Fruit fly (Drosophila melanogaster): ENCODE measurements around the gene CG42655.

The CG42655 gene

DNA sequence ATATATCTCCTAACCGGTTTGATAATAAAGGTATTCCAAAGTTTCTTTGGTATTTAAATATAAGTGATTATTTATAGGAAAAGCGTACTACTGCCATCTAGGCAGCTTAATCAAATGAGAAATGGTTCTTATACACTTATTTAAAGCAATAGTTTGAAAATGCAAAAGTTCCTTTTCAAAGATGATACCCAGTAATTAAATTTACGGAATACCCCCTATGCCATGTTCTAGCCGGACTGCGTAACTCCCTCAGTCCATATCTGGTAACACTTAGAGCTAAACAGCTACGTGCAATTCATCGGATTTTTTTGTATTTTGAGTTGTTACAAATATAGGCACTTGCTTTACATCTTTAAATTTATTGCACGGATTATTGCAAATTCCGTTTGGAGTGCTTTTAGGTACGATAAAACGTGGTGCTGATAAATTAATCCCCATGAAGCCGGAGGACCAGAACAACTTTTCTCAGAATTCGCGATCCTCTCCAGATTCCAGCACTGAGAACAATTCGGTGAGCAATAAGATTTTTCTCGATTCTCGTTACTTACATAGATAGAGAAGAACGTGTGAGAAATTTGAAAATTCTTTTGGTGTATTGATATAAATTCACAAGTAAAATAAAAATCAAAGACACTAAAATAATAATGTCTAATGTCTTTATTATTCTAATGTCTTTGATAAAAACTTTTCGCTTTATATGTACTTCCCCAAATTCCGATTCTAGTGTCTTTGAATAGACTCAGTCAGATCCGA is 49.1 kb upstream of the CG42655 start, which contains the start of gene CG7668 (continued):
- peak; percentile 50 to 92 for TF ChIP-seq bsh (GFP tag; optimal IDR thresholded peaks at IDR 0.05)
- no peak; the same call in 1 of the 2 replicates for TF ChIP-seq Poxn (GFP tag; IDR thresholded peaks at IDR 0.05)
- TF ChIP-seq CG13424 (tag; optimal IDR thresholded peaks at IDR 0.05): peak; percentile 93
- peak; percentile 87 for TF ChIP-seq CG18476 (GFP tag; optimal IDR thresholded peaks at IDR 0.05)
- TF ChIP-seq oc (tag; optimal IDR thresholded peaks at IDR 0.05): peak; percentile 92
- peak; percentile 87 for TF ChIP-seq CG12219 (GFP tag; optimal IDR thresholded peaks at IDR 0.05)
- TF ChIP-seq CG1024 (GFP tag; IDR thresholded peaks at IDR 0.05): peak; percentile 87
- peak; percentile 94 for TF ChIP-seq CG2678 (tag; optimal IDR thresholded peaks at IDR 0.05)
- TF ChIP-seq Awh (GFP tag; IDR thresholded peaks at IDR 0.05): no peak
- peak; percentile 74 for TF ChIP-seq p53 (GFP tag; optimal IDR thresholded peaks at IDR 0.05)
- no peak for TF ChIP-seq tna (GFP tag; IDR thresholded peaks at IDR 0.05; ENCODE audit: partially characterized antibody)
- TF ChIP-seq CG13296 (GFP tag; optimal IDR thresholded peaks at IDR 0.05): peak; percentile 92
- TF ChIP-seq CG4707 (GFP tag; optimal IDR thresholded peaks at IDR 0.05): peak; percentile 77
- peak; percentile 89 for TF ChIP-seq H2.0 (GFP tag; IDR thresholded peaks at IDR 0.05)
- TF ChIP-seq Six4 (GFP tag; optimal IDR thresholded peaks at IDR 0.05): peak; percentile 85
- no peak for TF ChIP-seq ham (GFP tag; IDR thresholded peaks at IDR 0.05)
- TF ChIP-seq insv (GFP tag; optimal IDR thresholded peaks at IDR 0.05): peak in 1 of 2 experiments; percentile 64
- TF ChIP-seq NK7.1 (GFP tag; optimal IDR thresholded peaks at IDR 0.05): peak; percentile 74
- peak; percentile 78 for TF ChIP-seq Mad (GFP tag; optimal IDR thresholded peaks at IDR 0.05)
- peak; percentile 70 for TF ChIP-seq Hand (GFP tag; optimal IDR thresholded peaks at IDR 0.05)
- peak; percentile 92 for TF ChIP-seq lab (GFP tag; optimal IDR thresholded peaks at IDR 0.05)
- peak; percentile 92 for TF ChIP-seq CG14710 (tag; optimal IDR thresholded peaks at IDR 0.05)
- TF ChIP-seq CG11085 (GFP tag; IDR thresholded peaks at IDR 0.05): peak; percentile 86
- peak; percentile 93 for TF ChIP-seq Xrp1 (GFP tag; IDR thresholded peaks at IDR 0.05)
- TF ChIP-seq CG30020 (tag; optimal IDR thresholded peaks at IDR 0.05): peak; percentile 87
- peak; percentile 87 for TF ChIP-seq B-H2 (GFP tag; optimal IDR thresholded peaks at IDR 0.05)
- TF ChIP-seq CG43689 (GFP tag; IDR thresholded peaks at IDR 0.05): no peak
- TF ChIP-seq HmgZ (tag; optimal IDR thresholded peaks at IDR 0.05): peak; percentile 92
- TF ChIP-seq dysf (GFP tag; IDR thresholded peaks at IDR 0.05): no peak; the same call in 2 of the 3 replicates
- peak; percentile 82 for TF ChIP-seq CG5953 (GFP tag; IDR thresholded peaks at IDR 0.05)
- peak; percentile 83 for TF ChIP-seq Blimp-1 (GFP tag; optimal IDR thresholded peaks at IDR 0.05)
- TF ChIP-seq CG1529 (GFP tag; optimal IDR thresholded peaks at IDR 0.05): peak; percentile 85
- peak; percentile 61 for TF ChIP-seq Adf1 (GFP tag; IDR thresholded peaks at IDR 0.05)
- TF ChIP-seq ssp (GFP tag; IDR thresholded peaks at IDR 0.05): no peak; the same call in none of the 2 replicates
- TF ChIP-seq Rfx (GFP tag; IDR thresholded peaks at IDR 0.05): no peak; the same call in 1 of the 2 replicates
- TF ChIP-seq Hey (tag; optimal IDR thresholded peaks at IDR 0.05): no peak
- peak; percentile 90 for TF ChIP-seq Fer1 (GFP tag; optimal IDR thresholded peaks at IDR 0.05)
- no peak; the same call in 1 of the 2 replicates for TF ChIP-seq chm (GFP tag; IDR thresholded peaks at IDR 0.05)
- TF ChIP-seq ac (GFP tag; optimal IDR thresholded peaks at IDR 0.05): peak; percentile 57
- TF ChIP-seq Ada2b (GFP tag; IDR thresholded peaks at IDR 0.05): peak; percentile 93
- peak; percentile 87 for TF ChIP-seq E2f1 (GFP tag; IDR thresholded peaks at IDR 0.05)
- TF ChIP-seq CG3065 (GFP tag; optimal IDR thresholded peaks at IDR 0.05): peak; percentile 59
- TF ChIP-seq slou (GFP tag; optimal IDR thresholded peaks at IDR 0.05): peak; percentile 69
- peak; percentile 90 for TF ChIP-seq nmo (GFP tag; optimal IDR thresholded peaks at IDR 0.05)
- peak; percentile 79 for TF ChIP-seq CG8089 (GFP tag; optimal IDR thresholded peaks at IDR 0.05)
- TF ChIP-seq CG2120 (GFP tag; optimal IDR thresholded peaks at IDR 0.05): peak; percentile 93
- peak; percentile 87 for TF ChIP-seq pum (GFP tag; optimal IDR thresholded peaks at IDR 0.05)
- no peak for TF ChIP-seq Dip2 (GFP tag; IDR thresholded peaks at IDR 0.05)
- peak in 1 of 3 experiments; percentile 88 for TF ChIP-seq lola (GFP tag; optimal IDR thresholded peaks at IDR 0.05)
